Worm (Caenorhabditis elegans): ENCODE data around the gene mam-5.

ce11 chrV:9909624-9910023 lies 42.9 kb upstream of the mam-5 start:
- TF ChIP-seq dao-5 (tag; optimal IDR thresholded peaks at IDR 0.05) = no peak
- no peak for TF ChIP-seq W03F9.2 (tag; optimal IDR thresholded peaks at IDR 0.05)

All from whole organism, L4/young adult.